Worm (Caenorhabditis elegans) whole organism, L1 larva: ENCODE data around the gene R05A10.8.

Experiments used
- lin-39 ChIP-seq: fragments of 150-350 bp; optimal IDR thresholded peaks from 2 replicates; lab custom pipeline; 2014; ENCODE audit warnings: missing biosample characterization, missing genetic modification reagents, missing genetic modification characterization
- nhr-237 ChIP-seq: fragments of 150-350 bp; optimal IDR thresholded peaks from 2 replicates; lab custom pipeline; 2014; ENCODE audit warnings: missing biosample characterization, missing genetic modification characterization
- unc-130 ChIP-seq: fragments of 150-350 bp; optimal IDR thresholded peaks from 2 replicates; lab custom pipeline; 2017; ENCODE audit warnings: missing biosample characterization, missing genetic modification characterization, inconsistent platforms
- ztf-11 ChIP-seq, 2 experiments: sonication (generic microtip); optimal IDR thresholded peaks; 2 replicates each; lab custom pipeline; 2016 to 2017; ENCODE audit warnings: missing genetic modification characterization in 2 of 2, missing biosample characterization in 1 of 2, missing compliant biosample characterization in 1 of 2

DNA sequence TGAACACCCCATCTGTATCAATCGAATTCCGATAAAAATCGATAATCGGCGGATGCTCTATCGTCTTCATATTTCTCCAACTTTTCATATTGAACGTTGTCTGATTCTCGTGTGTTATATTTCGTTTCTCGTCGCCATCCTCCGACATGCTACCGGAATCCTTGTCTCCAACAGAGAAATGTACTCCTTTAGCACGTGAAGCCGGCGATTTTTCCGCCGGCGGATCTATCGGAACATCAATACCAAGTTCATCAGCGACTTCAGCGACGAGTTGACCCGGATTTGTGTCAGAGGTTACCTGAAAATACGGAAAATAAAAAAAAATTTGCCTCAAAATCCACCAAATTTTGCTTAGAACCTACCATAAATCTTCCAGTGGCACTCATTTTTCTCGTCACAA, 42.9 kb downstream of the R05A10.8 start:
- no peak for TF ChIP-seq ztf-11 (tag; optimal IDR thresholded peaks at IDR 0.05; lab: Kevin White, UChicago)
- TF ChIP-seq lin-39 (tag; lab: Kevin White, UChicago): no peak
- no peak for TF ChIP-seq nhr-237 (tag; lab: Kevin White, UChicago)
- TF ChIP-seq unc-130 (tag; lab: Kevin White, UChicago): no peak
